Worm (Caenorhabditis elegans) whole organism, L1 larva: ENCODE data around the gene F58H1.7.

ENCODE experiments used
- ces-1 ChIP-seq: fragments of 150-350 bp; optimal IDR thresholded peaks from 2 replicates; lab custom pipeline; 2014; ENCODE audit warnings: missing biosample characterization, missing genetic modification reagents, missing genetic modification characterization
- egl-27 ChIP-seq, 2 experiments: fragments of 150-350 bp in 1 of 2; sonication (generic microtip); optimal IDR thresholded peaks; 3 replicates each; lab custom pipeline; 2017 to 2018; ENCODE audit warnings: missing biosample characterization in 2 of 2, missing genetic modification characterization in 2 of 2, missing genetic modification reagents in 2 of 2
- elt-3 ChIP-seq, 6 experiments: fragments of 150-350 bp in 1 of 6; sonication (generic microtip); optimal IDR thresholded peaks; 2 replicates each; lab custom pipeline; 2017 to 2018; ENCODE audit warnings: missing biosample characterization in 6 of 6, missing genetic modification characterization in 6 of 6, inconsistent platforms in 1 of 6
- lin-13 ChIP-seq: fragments of 150-350 bp; optimal IDR thresholded peaks from 2 replicates; lab custom pipeline; 2014; ENCODE audit warnings: missing biosample characterization, missing genetic modification reagents, missing genetic modification characterization
- nhr-237 ChIP-seq: fragments of 150-350 bp; optimal IDR thresholded peaks from 2 replicates; lab custom pipeline; 2014; ENCODE audit warnings: missing biosample characterization, missing genetic modification characterization
- nhr-28 ChIP-seq: fragments of 150-350 bp; optimal IDR thresholded peaks from 2 replicates; lab custom pipeline; 2014; ENCODE audit warnings: missing biosample characterization, missing genetic modification characterization
- nhr-71 ChIP-seq: sonication (generic microtip); optimal IDR thresholded peaks from 2 replicates; lab custom pipeline; 2016; ENCODE audit warnings: mild to moderate bottlenecking, missing genetic modification characterization, moderate library complexity, missing compliant biosample characterization
- nhr-77 ChIP-seq: fragments of 150-350 bp; optimal IDR thresholded peaks from 2 replicates; lab custom pipeline; 2014; ENCODE audit warnings: missing biosample characterization, missing genetic modification characterization
- pqm-1 ChIP-seq: sonication (generic microtip); optimal IDR thresholded peaks from 3 replicates; lab custom pipeline; 2017; ENCODE audit warnings: missing biosample characterization, missing genetic modification characterization
- snu-23 ChIP-seq: sonication (generic microtip); optimal IDR thresholded peaks from 2 replicates; lab custom pipeline; 2016; ENCODE audit warnings: missing genetic modification characterization, missing compliant biosample characterization
- zag-1 ChIP-seq: fragments of 150-350 bp; optimal IDR thresholded peaks from 2 replicates; lab custom pipeline; 2014; ENCODE audit warnings: missing biosample characterization, missing genetic modification characterization
- zip-4 ChIP-seq: fragments of 200-800 bp; sonication (Bioruptor generic); optimal IDR thresholded peaks from 2 replicates; lab custom pipeline; 2018; ENCODE audit warnings: mild to moderate bottlenecking, missing genetic modification characterization, moderate library complexity, missing compliant biosample characterization
- ztf-11 ChIP-seq, 2 experiments: sonication (generic microtip); optimal IDR thresholded peaks; 2 replicates each; lab custom pipeline; 2016 to 2017; ENCODE audit warnings: missing genetic modification characterization in 2 of 2, missing biosample characterization in 1 of 2, missing compliant biosample characterization in 1 of 2

DNA sequence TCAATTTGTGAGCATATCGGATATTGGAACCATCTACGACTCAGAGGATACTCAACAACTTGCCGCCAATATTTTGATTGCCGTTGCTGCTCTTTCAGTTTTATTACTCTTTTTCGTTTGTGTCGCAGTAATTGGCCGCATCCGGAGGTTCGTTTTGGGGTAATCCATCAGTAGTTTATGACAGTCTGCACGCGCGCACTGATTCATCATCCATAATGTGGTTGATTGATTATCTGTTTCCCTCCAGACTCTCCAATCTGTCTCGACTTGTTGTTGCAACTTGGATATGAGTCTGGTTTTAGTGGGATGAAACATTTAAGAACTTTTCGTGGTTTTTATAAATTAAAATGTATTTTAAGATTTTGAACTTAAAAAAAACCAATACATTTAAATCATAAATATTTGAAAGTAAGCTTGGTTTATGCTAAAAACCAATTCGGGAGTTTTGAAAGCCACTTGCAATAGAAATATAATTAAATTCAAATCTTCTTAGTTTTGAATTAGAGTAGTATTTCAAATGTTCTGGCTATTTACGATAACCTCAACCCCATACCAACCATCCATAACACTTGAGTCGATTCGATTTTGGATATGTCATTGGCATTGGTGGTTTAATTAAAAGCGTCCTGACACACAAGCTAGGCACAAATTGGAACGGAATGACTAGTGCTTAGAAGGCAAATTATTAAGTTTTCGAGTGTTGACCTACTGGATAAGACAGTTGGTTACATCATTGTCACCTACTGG lies 4.4 kb downstream of the F58H1.7 start:
- TF ChIP-seq ztf-11 (tag; optimal IDR thresholded peaks at IDR 0.05; lab: Kevin White, UChicago) (no peak), lin-13 (GFP tag; lab: Kevin White, UChicago) (no peak), nhr-28 (tag; lab: Kevin White, UChicago) (no peak), zip-4 (GFP tag; lab: Kevin White, UChicago) (no peak), ces-1 (GFP tag; lab: Kevin White, UChicago) (no peak), nhr-77 (no peak), pqm-1 (tag; lab: Kevin White, UChicago) (no peak), nhr-237 (tag; lab: Kevin White, UChicago) (no peak), nhr-71 (tag; lab: Kevin White, UChicago) (no peak), egl-27 (tag; optimal IDR thresholded peaks at IDR 0.05; lab: Kevin White, UChicago) (no peak), zag-1 (tag; lab: Kevin White, UChicago) (no peak), elt-3 (tag; optimal IDR thresholded peaks at IDR 0.05; lab: Kevin White, UChicago) (no peak), snu-23 (GFP tag; lab: Kevin White, UChicago) (no peak)
